Worm (Caenorhabditis elegans): ENCODE data around the gene B0393.7.

- TF ChIP-seq elt-1 (tag; optimal IDR thresholded peaks at IDR 0.05) (no peak), mdl-1 (tag; optimal IDR thresholded peaks at IDR 0.05) (no peak), unc-39 (tag; optimal IDR thresholded peaks at IDR 0.05) (no peak), nhr-237 (tag; optimal IDR thresholded peaks at IDR 0.05) (no peak), ceh-16 (tag; optimal IDR thresholded peaks at IDR 0.05) (no peak), nhr-23 (tag; optimal IDR thresholded peaks at IDR 0.05) (no peak)
Measured at ce11 chrIII:4811195-4811594, 33.3 kb upstream of the B0393.7 start, which contains the start of gene C38D4.7.
